Worm (Caenorhabditis elegans): ENCODE measurements around the gene nbs-1.

DNA sequence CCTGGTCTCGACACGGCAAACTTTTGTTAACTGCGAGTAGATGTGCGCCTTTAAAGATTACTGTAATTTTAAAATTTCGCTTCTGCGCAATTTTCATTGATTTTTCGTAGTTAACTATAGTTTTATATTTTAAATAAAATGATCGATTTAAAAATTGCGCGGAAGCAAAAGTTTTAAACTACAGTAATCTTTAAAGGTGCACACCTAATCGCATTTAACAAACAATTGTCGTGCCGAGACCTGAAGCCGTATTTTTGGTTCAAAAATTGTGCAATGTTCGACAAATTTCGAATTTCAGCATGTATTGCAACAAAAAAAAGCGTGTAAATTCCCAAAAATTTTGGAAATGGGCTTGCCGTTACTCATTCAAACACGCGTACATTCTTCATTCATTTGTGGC is 1.8 kb downstream of the nbs-1 start:
- TF ChIP-seq nhr-76 (tag; optimal IDR thresholded peaks at IDR 0.05) (no peak), elt-2 (tag; optimal IDR thresholded peaks at IDR 0.05) (no peak), unc-62 (GFP tag; optimal IDR thresholded peaks at IDR 0.05) (no peak), ces-1 (GFP tag; optimal IDR thresholded peaks at IDR 0.05) (no peak), tbx-2 (tag; optimal IDR thresholded peaks at IDR 0.05) (no peak), vab-15 (tag; optimal IDR thresholded peaks at IDR 0.05) (no peak)
